Fruit fly (Drosophila melanogaster) whole organism, prepupa: ENCODE data around the gene CG7728.

ENCODE experiments used
- Hr39 ChIP-seq: fragments of 200-800 bp; sonication (Bioruptor generic); optimal IDR thresholded peaks from 2 replicates; lab custom pipeline; 2016; ENCODE audit warnings: missing biosample characterization, missing genetic modification characterization
- OdsH ChIP-seq: fragments of 200-800 bp; sonication (Bioruptor generic); optimal IDR thresholded peaks from 3 replicates; lab custom pipeline; 2016; ENCODE audit warnings: missing biosample characterization, missing genetic modification characterization
- Smox ChIP-seq: fragments of 200-800 bp; sonication (Bioruptor generic); optimal IDR thresholded peaks from 3 replicates; lab custom pipeline; 2016; ENCODE audit warnings: missing biosample characterization, missing genetic modification characterization
- salr ChIP-seq, 2 experiments: fragments of 200-800 bp; sonication (Bioruptor generic); optimal IDR thresholded peaks; 3 replicates each; lab custom pipeline; 2016 to 2018; ENCODE audit warnings: missing biosample characterization in 2 of 2, missing genetic modification characterization in 2 of 2, mild to moderate bottlenecking in 1 of 2
- vri ChIP-seq: fragments of 200-800 bp; sonication (Bioruptor generic); optimal IDR thresholded peaks from 3 replicates; lab custom pipeline; 2016; ENCODE audit warnings: missing biosample characterization, mild to moderate bottlenecking, missing genetic modification characterization

dm6 chr3L:16975638-16976528 lies 40.5 kb upstream of the CG7728 start:
- peak; percentile 78 for TF ChIP-seq Hr39 (GFP tag; lab: Kevin White, UChicago)
- TF ChIP-seq salr (GFP tag; optimal IDR thresholded peaks at IDR 0.05; lab: Kevin White, UChicago): peak; percentile 10 to 90
- TF ChIP-seq vri (GFP tag; lab: Kevin White, UChicago): peak; percentile 28
- TF ChIP-seq OdsH (GFP tag; lab: Kevin White, UChicago): peak; percentile 59
- peak; percentile 68 for TF ChIP-seq Smox
